Worm (Caenorhabditis elegans): ENCODE measurements around the gene C41H7.2.

The C41H7.2 gene

DNA sequence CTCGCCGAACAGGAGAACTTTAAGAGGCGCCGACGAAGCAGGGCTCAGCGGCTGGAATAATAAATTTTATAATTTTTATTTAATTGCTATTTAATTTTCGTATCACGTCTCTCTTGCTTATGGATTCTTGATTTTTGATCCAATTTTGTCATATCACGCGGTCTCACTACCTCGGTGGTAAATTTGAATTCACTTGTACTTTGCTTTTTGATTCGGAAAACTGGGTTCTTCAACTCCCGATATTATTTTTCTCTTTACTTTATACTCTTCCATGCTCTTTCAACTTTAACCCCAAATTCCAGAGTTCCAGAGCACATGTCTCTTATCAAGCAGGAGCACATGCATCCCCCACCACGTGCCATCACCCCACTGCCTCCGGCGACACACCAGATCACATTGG, 10.9 kb upstream of the C41H7.2 start, which contains the start of gene lido-11:
TSS of gene lido-11 (plus strand) at position 301 of the 400 bp plus-strand sequence.
- TF ChIP-seq ceh-82 (tag; optimal IDR thresholded peaks at IDR 0.05) (no peak), crh-2 (tag; optimal IDR thresholded peaks at IDR 0.05) (no peak), elt-3 (tag; optimal IDR thresholded peaks at IDR 0.05) (no peak), gmeb-1 (tag; optimal IDR thresholded peaks at IDR 0.05) (no peak), R02D3.7 (tag; optimal IDR thresholded peaks at IDR 0.05) (no peak), egl-27 (tag; optimal IDR thresholded peaks at IDR 0.05) (no peak), sem-4 (tag; optimal IDR thresholded peaks at IDR 0.05) (no peak), nhr-77 (tag; optimal IDR thresholded peaks at IDR 0.05) (no peak), ceh-16 (tag; optimal IDR thresholded peaks at IDR 0.05) (no peak), nhr-23 (tag; optimal IDR thresholded peaks at IDR 0.05) (no peak), sma-3 (GFP tag; optimal IDR thresholded peaks at IDR 0.05) (no peak), mab-5 (tag; optimal IDR thresholded peaks at IDR 0.05) (no peak), nhr-11 (tag; optimal IDR thresholded peaks at IDR 0.05) (no peak), blmp-1 (tag; optimal IDR thresholded peaks at IDR 0.05; ENCODE audit: insufficient read depth) (no peak), nhr-12 (tag; optimal IDR thresholded peaks at IDR 0.05) (no peak), ZK546.5 (tag; optimal IDR thresholded peaks at IDR 0.05) (no peak), dmd-4 (tag; optimal IDR thresholded peaks at IDR 0.05) (no peak), nhr-25 (tag; optimal IDR thresholded peaks at IDR 0.05) (no peak), ama-1 (optimal IDR thresholded peaks at IDR 0.05) (no peak), F13H6.1 (tag; optimal IDR thresholded peaks at IDR 0.05) (no peak)

DNA sequence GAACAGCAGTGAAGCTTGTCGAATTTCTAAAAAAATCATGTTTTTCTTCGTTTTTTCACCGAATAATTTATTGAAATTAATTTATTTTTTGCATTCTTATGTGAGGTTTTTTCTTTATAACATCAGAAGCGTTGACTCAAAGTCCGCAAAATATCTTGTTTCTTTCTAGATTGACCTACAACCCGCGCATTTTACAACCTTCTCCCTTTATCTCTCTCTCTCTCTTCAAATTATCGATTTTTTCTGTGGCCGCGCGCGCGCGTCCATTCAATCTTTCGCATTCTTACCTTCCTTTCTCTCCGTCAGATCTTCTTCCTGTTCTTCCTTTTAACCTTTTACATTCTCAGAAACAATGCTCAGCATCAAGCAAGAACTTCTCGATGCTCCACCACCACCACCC, 9.1 kb upstream of the C41H7.2 start, which contains the start of gene lido-12:
TSS of gene lido-12 (plus strand) at position 301 of the 400 bp plus-strand sequence.
- TF ChIP-seq nhr-10 (tag; optimal IDR thresholded peaks at IDR 0.05), result no peak
- no peak for TF ChIP-seq nhr-21 (tag; optimal IDR thresholded peaks at IDR 0.05)
- no peak for TF ChIP-seq nhr-25 (tag; optimal IDR thresholded peaks at IDR 0.05)
- TF ChIP-seq F13H6.1 (tag; optimal IDR thresholded peaks at IDR 0.05), result no peak
- TF ChIP-seq nhr-129 (tag; optimal IDR thresholded peaks at IDR 0.05), result no peak
- TF ChIP-seq lsy-2 (tag; optimal IDR thresholded peaks at IDR 0.05), result no peak
- no peak for TF ChIP-seq nhr-6 (tag; optimal IDR thresholded peaks at IDR 0.05)
- no peak for TF ChIP-seq gmeb-1 (tag; optimal IDR thresholded peaks at IDR 0.05)
- no peak for TF ChIP-seq alr-1 (tag; optimal IDR thresholded peaks at IDR 0.05)
- TF ChIP-seq nhr-77 (tag; optimal IDR thresholded peaks at IDR 0.05), result no peak
- TF ChIP-seq fos-1 (tag; optimal IDR thresholded peaks at IDR 0.05), result no peak
- TF ChIP-seq ama-1 (optimal IDR thresholded peaks at IDR 0.05), result no peak

DNA sequence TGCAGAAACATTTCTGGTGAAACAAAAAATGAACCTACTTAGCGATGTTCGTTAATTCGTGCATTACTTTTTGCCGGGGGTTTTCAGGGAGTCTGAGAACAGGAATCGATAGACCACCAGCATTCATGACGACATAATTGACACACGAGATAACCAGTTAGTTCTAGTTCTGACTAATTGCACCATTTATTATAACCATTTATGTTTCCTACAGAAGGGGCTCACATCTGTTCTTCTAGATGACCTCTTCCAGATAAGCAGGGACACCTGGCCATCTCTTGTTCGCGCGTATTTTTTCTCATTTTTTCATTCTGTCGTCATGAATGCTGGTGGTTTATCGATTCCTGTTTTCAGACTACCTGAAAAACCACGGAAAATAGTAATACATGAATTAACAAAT, 6.2 kb upstream of the C41H7.2 start, which contains the start of gene sdz-5:
TSS of gene sdz-5 (plus strand) at position 301 of the 400 bp plus-strand sequence.
- TF ChIP-seq nhr-23 (tag; optimal IDR thresholded peaks at IDR 0.05) (no peak), C34F6.9 (tag; optimal IDR thresholded peaks at IDR 0.05) (no peak), sma-9 (GFP tag; optimal IDR thresholded peaks at IDR 0.05) (no peak), sma-9 (tag; optimal IDR thresholded peaks at IDR 0.05) (no peak), ama-1 (optimal IDR thresholded peaks at IDR 0.05) (no peak), crh-2 (tag; optimal IDR thresholded peaks at IDR 0.05) (no peak), lin-13 (GFP tag; optimal IDR thresholded peaks at IDR 0.05) (no peak), nhr-10 (tag; optimal IDR thresholded peaks at IDR 0.05) (no peak), dmd-4 (tag; optimal IDR thresholded peaks at IDR 0.05) (no peak), aly-2 (tag; optimal IDR thresholded peaks at IDR 0.05) (no peak), skn-1 (tag; optimal IDR thresholded peaks at IDR 0.05) (no peak), unc-39 (tag; optimal IDR thresholded peaks at IDR 0.05) (no peak), lsy-2 (tag; optimal IDR thresholded peaks at IDR 0.05) (no peak), unc-62 (GFP tag; optimal IDR thresholded peaks at IDR 0.05) (no peak), peb-1 (tag; optimal IDR thresholded peaks at IDR 0.05) (no peak), ZK546.5 (tag; optimal IDR thresholded peaks at IDR 0.05) (no peak), R02D3.7 (tag; optimal IDR thresholded peaks at IDR 0.05) (no peak), nhr-129 (tag; optimal IDR thresholded peaks at IDR 0.05) (no peak), gmeb-1 (tag; optimal IDR thresholded peaks at IDR 0.05) (no peak), snpc-4 (tag; optimal IDR thresholded peaks at IDR 0.05) (no peak)

DNA sequence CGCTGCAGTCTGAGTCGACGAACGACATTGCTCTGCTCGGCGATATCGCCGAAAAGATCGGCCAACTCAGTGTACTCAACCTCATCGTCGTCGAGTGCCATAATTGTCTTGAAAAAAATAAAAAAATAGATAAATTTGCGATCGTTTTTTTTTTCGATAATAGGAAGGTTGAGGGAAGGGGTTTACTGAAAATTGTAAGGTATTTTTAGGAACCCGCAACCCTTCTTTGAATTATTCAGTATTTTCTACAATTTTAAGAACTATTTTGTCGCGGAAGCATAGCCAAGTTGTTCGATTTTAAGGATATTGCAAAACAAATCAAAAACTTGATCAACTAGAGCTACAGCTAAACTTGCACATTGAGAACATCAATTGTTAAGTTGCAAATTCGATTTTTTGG, 2.5 kb upstream of the C41H7.2 start, which contains the start of gene C41H7.9:
TSS of gene C41H7.9 (minus strand) at position 101 of the 400 bp plus-strand sequence.
- TF ChIP-seq ceh-16 (tag; optimal IDR thresholded peaks at IDR 0.05), result no peak
- no peak for TF ChIP-seq crh-2 (tag; optimal IDR thresholded peaks at IDR 0.05)
- no peak for TF ChIP-seq mdl-1 (tag; optimal IDR thresholded peaks at IDR 0.05)
- no peak for TF ChIP-seq lin-11 (tag; optimal IDR thresholded peaks at IDR 0.05)
- TF ChIP-seq mbf-1 (tag; optimal IDR thresholded peaks at IDR 0.05), result no peak
- no peak for TF ChIP-seq sem-4 (tag; optimal IDR thresholded peaks at IDR 0.05)
- no peak for TF ChIP-seq egl-27 (tag; optimal IDR thresholded peaks at IDR 0.05)
- TF ChIP-seq elt-1 (tag; optimal IDR thresholded peaks at IDR 0.05), result no peak
- TF ChIP-seq lin-13 (GFP tag; optimal IDR thresholded peaks at IDR 0.05), result no peak
- no peak for TF ChIP-seq nhr-21 (tag; optimal IDR thresholded peaks at IDR 0.05)
- TF ChIP-seq lsy-2 (tag; optimal IDR thresholded peaks at IDR 0.05), result no peak
- no peak for TF ChIP-seq nhr-6 (tag; optimal IDR thresholded peaks at IDR 0.05)
- no peak for TF ChIP-seq nhr-12 (tag; optimal IDR thresholded peaks at IDR 0.05)
- TF ChIP-seq ceh-82 (tag; optimal IDR thresholded peaks at IDR 0.05), result no peak
- no peak for TF ChIP-seq nhr-237 (tag; optimal IDR thresholded peaks at IDR 0.05)
